Fruit fly (Drosophila melanogaster): Measurements from ENCODE around the gene CG15545.
A peak's percentile ranks its signal among the peaks of the same experiment; 100 is the strongest.

Gene CG15545

DNA sequence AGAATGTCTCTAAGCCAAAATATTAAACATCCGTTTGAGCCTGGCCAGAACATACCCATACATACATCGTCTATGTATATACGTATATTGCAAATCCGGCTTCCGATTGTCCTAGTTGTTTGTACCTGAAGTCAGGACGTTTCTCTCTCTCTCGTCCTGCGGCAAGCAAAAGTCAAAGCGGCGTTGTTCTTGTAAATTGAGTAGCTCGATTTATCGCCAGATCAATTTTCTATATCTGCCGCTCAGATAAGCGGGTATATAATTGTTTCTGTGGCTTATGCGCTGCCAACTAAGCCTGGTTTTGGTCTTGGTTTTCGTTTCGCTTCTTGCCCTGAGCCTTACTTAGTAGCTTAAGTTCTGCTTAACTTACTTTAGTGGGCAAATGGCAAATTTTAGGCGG, 15.6 kb downstream of the CG15545 start:
- TF ChIP-seq CG17801 (GFP tag; optimal IDR thresholded peaks at IDR 0.05; ENCODE audit: partially characterized antibody) = no peak

DNA sequence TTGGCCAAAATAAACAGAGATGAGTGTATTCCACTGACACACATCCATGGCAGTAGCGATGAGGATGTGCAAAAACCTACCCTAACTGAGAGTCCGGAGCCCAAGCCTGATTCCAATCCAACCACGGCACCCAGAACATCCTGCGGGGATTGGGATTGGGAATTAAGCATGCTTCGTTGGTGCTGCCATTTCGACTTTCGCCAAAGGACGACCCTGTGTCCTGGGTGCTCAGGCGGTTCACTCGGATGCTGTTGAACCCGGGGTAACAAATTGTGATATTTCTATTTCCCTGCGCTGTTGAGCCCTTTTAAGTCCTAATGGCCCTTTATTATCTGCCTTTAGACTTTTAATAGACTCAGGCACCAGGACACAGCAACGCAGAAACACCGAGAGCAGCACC, 17.0 kb downstream of the CG15545 start:
- TF ChIP-seq CG17801 (GFP tag; optimal IDR thresholded peaks at IDR 0.05; ENCODE audit: partially characterized antibody) = no peak

DNA sequence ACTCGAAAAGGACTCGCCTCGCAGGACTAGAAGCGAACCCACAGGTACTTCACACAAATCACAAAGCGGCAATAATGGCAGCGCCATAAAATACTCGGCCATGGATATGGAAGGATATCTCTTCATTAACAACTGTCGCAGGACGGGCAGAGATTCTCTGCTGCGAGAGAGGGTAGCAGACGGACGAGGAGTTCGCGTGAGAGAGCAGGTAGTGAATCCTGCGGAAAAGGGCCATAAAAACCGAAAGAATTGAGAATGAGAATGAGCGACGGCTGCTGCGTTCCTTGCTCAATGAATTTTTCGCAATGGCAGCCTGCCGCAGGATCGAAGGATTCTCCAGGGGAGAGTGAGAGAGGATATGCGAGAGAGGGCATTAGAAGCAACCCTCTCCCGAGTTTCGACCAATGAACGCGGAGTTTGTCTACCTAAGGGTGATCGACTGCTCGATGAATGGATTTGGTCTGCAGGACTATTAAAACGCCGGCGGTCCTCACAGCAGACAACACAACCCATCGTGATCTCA, 20.2 kb downstream of the CG15545 start, which contains the start of gene tll:
Gene tll (plus strand): TSS at position 473 of the 523 bp plus-strand sequence.
- TF ChIP-seq CG17801 (GFP tag; optimal IDR thresholded peaks at IDR 0.05; ENCODE audit: partially characterized antibody) = no peak

DNA sequence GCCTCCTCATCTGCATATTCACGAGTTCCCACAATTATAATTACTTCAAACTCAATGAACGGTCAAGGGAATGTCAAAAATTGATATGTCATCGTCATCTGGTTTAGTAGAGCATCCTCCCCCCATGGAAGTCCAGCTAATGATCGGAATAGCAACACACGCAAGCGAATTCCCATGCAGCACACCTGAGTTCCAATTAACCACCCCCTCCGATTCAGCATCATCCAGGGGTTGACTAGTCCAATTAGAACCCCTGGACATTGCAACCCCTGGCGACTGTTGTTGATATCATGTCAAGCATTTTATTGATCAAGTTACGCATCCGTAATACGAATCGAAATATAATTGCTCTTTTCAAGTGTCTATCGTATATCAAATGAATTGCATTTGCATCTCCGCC, 21.7 kb downstream of the CG15545 start:
- no peak for TF ChIP-seq CG17801 (GFP tag; optimal IDR thresholded peaks at IDR 0.05; ENCODE audit: partially characterized antibody)

DNA sequence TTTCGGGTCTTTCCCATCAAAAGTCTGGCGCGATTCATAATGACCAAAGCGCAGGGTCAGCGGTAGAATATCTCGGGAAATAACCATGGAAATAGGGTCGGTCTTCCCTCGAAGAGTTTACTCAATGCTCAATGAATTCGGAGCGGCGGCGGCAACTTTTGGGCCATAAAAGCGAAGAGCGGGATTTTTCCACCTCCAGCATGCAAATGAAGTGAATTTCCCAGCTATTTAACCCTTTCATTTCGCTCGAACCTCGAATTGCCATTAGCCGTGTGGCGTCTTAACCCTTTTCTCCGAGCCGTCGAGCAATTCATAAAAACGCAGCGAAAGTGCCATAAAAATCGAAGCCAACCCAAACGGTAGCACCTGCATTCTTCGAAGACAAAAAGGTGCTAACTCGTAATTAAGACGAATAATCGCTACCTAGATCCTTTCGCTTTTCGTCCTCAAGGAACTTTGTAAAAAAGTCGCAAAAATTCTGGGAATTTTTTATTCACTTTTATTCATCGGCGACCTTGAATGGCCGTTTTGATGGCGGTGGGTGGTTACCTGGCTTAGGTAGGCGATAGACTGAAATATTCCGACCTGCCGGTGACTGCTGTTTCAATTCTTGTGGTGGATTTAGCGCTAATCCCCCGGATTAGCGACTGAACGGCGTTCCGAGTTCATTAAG, 22.5 kb downstream of the CG15545 start:
- TF ChIP-seq CG17801 (GFP tag; optimal IDR thresholded peaks at IDR 0.05; ENCODE audit: partially characterized antibody) = no peak

DNA sequence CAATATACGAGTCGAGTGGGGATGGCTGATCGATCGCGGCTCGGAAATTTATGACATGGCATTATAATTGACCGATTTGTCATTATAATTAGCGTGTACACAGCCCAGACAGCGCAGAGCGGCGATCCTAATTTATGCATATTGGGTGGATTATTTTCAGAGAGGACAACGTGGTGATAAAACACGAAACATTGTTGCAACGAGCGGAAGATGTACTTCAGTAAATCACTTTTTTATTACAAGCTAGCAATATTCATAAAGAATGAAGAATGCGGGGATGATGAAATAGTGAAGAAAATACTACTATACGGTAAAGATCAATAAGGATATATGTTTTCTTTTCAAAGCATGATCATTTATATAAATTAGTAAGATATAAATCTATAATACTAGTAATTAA, 27.7 kb downstream of the CG15545 start:
- TF ChIP-seq CG17801 (GFP tag; optimal IDR thresholded peaks at IDR 0.05; ENCODE audit: partially characterized antibody) = no peak

DNA sequence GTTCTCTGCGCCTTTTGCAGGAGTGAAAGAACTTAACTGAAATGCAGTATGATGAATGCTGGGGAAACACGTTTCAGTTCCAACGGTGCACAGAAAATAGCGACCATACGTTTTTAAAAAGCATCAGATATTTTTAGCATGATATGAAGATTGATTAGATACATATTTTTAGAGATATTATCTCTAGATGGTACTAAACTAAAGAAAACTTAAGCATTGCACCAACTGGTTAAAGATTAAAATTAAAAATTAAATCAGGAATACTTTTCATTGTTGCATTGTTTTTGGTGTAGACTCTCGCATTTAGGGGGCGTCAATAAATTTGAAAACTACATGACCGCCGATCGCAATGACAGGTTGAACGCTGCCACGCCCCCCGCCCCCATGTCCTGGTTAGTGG, 28.4 kb downstream of the CG15545 start:
- TF ChIP-seq CG17801 (GFP tag; optimal IDR thresholded peaks at IDR 0.05; ENCODE audit: partially characterized antibody) = no peak

DNA sequence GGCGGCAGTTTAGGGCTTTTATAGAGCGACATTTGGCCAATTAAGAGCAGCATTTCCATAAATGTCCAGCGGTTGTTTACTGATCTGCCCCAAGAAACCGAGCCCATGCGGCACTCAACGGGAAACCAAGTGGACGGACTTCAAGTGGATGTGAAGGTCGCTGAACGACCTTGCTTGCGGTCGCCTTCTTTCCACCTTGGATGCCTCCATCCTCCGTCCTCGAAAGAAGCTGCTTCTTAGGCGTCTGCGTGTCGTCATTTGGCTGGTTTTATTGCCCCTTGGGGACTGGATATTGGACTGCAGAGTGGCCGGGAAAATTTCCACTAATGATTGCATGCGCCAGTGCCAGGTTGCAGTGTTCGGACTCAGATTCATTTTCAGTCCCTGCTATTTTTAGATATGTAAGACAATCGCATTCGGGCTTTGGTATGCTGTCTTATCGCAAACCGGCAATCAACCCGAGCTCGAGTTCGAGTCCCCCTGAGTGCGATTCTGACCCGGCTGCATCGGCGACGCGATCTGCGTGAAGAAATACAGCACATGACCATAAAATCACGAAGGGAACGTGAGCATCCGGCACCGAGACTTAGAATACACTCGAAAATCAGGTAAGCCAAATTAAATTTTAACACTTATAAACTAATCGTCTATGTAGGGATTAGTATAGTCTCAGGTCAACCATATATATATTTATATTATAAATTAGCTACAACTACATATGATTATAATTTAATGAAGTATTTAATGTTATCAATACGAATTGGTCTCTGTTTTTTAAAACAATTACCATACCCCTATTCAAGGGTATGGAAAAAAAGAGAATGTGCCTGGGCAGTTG, 29.3 kb downstream of the CG15545 start:
- TF ChIP-seq CG17801 (GFP tag; optimal IDR thresholded peaks at IDR 0.05; ENCODE audit: partially characterized antibody) = no peak

DNA sequence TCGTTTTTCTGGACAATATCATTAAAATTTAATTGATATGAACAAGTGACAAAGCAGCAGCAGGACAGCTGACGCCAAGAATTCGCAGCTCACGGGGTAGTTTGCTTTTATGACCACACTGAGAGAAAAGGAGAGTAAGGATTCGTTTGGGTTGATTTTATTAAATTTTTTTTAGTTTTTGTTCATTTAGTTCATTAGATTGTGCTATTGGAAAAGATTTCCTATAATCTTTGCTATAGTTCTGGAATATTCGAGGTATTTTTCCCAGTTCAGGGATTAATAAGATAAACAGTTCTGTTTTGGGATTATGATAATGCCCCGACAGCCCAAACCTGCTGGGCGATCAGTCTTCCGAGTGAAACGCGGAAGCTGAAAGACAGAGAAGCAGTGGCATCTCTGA, 30.0 kb downstream of the CG15545 start:
- TF ChIP-seq CG17801 (GFP tag; optimal IDR thresholded peaks at IDR 0.05; ENCODE audit: partially characterized antibody) = no peak

DNA sequence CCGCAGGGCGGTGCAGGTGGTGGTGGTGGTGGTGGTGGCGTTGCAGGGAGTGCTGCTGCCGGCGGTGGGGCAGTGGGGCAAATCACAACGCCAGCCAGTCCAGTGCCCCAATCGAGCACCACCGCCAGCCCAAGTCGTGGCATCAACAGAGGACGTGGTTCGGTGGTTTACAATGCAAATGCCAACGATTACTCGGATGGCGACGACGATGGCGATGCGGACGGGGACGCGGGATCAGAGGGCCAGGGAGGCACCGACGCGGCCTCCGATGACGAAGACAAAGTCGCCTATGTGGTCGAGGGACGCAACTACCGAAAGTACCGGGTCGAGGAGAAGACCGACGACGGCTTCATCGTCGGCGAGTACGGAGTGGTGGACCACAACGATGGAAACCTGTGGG, 31.4 kb downstream of the CG15545 start:
- TF ChIP-seq CG17801 (GFP tag; optimal IDR thresholded peaks at IDR 0.05; ENCODE audit: partially characterized antibody) = no peak

DNA sequence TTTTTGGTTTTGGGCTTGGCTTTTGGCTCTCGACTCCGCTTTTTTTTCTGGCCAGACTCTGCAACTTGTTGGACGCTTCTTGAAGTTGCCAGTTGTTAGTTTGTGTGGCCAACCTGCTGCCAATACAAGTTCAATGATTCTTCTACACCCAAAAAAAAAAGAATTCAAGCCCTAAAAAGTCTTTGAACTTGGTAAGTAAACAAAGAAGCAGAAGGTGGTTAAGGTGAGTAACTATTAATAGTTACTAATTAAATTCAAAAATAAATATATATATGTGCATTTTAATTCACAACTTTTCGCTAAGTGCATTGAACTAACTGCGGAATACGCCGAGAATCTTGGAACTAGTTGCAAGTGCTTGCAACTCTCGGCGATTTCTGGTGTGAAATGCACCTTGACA, 39.1 kb downstream of the CG15545 start:
- TF ChIP-seq CG17801 (GFP tag; optimal IDR thresholded peaks at IDR 0.05; ENCODE audit: partially characterized antibody) = no peak

DNA sequence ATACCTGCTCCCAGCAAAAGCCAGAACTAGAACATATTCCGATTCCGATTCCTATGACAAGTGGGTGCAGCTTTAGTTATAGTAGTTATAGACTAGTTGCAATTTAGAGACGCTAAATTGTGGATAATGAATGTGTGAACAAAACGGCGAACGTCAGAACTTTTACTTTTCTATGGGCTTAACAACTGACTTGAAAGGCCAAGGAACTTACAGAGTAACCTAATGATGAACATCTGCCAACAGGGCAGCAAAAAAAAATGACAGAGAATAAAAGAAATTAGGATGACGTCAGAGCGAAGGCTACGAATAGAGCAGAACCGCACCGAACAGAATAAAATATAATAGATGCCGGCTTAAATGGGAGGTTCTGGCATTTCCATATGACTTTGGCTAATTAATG, 40.0 kb downstream of the CG15545 start:
- no peak for TF ChIP-seq CG17801 (GFP tag; optimal IDR thresholded peaks at IDR 0.05; ENCODE audit: partially characterized antibody)

DNA sequence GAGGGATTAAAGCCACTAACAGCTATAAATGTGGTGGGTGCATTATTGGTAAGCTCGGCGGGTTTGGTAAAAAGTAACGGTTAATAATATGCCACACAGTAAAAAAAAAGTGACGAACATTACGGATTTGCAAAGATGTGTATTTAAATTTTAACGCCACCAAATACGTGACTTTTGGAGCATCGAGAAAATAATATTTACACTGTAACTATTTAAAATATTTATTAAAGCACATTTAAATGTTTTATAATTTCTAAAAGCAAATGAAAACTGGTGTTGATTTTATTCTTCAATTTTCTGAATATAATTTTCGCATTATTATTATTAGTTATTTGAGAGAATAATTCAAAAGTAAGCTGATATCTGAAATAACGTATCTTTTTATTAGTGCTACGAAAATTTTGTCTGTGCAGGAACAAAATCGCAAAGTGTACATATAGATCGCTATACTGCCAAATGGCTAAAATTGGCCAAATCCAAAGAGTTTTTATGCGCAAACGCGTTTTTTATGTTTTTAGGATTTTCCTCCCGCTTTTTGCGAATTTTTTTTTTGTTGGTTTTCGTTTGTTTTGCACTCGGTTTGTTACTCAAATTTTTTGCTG, 43.6 kb downstream of the CG15545 start:
- TF ChIP-seq CG17801 (GFP tag; optimal IDR thresholded peaks at IDR 0.05; ENCODE audit: partially characterized antibody) = no peak

DNA sequence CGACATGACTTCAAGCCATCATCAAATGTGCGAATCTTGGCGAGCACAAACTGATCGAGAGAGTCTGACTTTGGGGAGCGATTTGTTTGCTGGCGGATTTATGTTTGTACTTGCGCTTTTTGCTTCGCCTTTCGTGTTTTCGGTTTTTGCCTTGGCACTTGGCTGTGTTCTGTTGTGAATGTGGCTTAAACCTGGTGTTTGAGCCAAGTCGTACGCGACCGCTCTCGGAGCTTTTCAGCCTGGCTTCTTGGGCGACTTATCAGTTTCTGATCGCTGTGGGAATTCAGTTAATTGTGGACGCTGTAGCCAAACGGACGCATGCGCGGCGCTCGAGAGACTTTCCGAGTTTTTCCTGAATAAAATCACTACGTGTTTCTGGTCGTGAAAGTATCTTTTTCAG, 44.6 kb downstream of the CG15545 start, which contains the start of gene CG15544:
Gene CG15544 (plus strand): TSS at position 276 of the 400 bp plus-strand sequence.
- TF ChIP-seq CG17801 (GFP tag; optimal IDR thresholded peaks at IDR 0.05; ENCODE audit: partially characterized antibody) = no peak

DNA sequence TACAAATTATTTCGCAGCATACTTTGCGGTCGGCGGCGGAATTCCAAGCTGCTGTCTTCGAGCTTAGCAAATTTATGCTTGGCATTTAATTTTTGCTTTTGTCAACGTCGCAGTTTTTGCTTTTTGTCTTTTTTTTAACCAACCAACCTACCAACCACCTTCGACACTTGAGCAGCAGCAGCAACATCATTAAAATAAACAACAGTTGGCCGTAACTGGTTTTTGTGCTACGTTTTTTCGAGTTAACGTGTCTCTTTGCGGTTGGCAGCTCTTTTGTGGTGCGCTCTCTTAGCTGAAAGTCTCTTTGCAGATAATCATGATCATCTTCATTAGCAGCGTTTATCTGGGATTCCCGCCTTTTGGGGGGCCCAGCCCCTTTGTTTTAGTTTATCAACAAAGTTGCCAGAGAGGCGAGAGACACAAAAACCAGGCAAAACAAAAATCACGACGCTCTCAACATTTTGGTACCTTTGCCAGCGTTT, 50.1 kb downstream of the CG15545 start:
- peak; percentile 90 for TF ChIP-seq CG17801 (GFP tag; optimal IDR thresholded peaks at IDR 0.05; ENCODE audit: partially characterized antibody)

Measured in ovary, adult (tissue).